Fruit fly (Drosophila melanogaster) S2 (cell line): ENCODE measurements around the gene CG5274.

ENCODE experiments used
- CG8478 ChIP-seq: fragments of >200 bp; optimal IDR thresholded peaks from 2 replicates; lab custom pipeline; 2018
- CTCF ChIP-seq, 2 experiments: fragments of >200 bp; optimal IDR thresholded peaks; 2 replicates each; lab custom pipeline; 2018

CG5274 gene

DNA sequence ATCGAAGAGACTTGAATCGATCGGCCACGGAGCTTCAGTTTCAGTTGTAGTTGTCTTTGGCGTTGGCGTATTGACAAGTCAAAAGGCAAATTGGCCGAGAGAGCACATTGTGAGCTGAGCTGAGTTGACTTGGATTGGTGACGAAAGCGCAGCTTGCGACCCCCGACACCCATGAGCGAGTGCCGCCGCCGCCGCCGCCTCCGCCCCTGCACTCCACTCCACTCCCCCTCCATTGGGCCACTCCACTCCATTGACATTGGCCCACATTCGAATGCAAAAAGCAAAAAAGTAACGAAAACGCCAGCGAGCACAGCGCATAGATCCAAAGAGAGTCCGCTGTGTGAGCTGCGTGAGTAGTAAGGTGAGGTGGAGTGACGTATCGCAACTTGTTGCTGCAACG lies 29.7 kb downstream of the CG5274 start:
- TF ChIP-seq CTCF (optimal IDR thresholded peaks at IDR 0.05; lab: Kevin White, UChicago) (no peak), CG8478 (no peak)

DNA sequence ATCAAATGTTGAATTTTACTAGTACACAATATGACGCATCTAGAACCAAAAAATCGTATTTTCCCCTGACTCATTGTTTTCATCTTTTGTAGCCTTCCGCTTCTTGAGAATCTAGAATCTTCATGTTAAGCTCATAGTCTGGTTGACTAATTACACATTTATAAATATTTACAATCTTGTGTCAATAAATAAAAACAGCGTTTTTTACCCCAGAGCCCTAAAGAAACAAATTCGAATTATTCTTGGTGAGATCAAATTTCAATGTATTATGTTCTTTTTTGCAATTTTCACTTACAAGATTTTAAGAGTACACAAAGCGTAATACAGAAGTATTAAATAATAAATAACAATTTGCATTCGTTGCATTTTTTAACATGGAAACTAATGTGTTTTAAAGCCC lies 31.4 kb downstream of the CG5274 start:
- TF ChIP-seq CTCF (optimal IDR thresholded peaks at IDR 0.05; lab: Kevin White, UChicago) = no peak
- TF ChIP-seq CG8478 = no peak

- no peak for TF ChIP-seq CTCF (optimal IDR thresholded peaks at IDR 0.05; lab: Kevin White, UChicago)
- TF ChIP-seq CG8478 = no peak
Observed at dm6 chr3L:20395257-20395909, 32.1 kb downstream of the CG5274 start.

dm6 chr3L:20393357-20393756 lies 34.1 kb downstream of the CG5274 start, which contains the start of gene CG33969:
Gene CG33969 (minus strand): TSS chr3L:20393553.
- no peak for TF ChIP-seq CG8478
- TF ChIP-seq CTCF (optimal IDR thresholded peaks at IDR 0.05; lab: Kevin White, UChicago) = no peak

DNA sequence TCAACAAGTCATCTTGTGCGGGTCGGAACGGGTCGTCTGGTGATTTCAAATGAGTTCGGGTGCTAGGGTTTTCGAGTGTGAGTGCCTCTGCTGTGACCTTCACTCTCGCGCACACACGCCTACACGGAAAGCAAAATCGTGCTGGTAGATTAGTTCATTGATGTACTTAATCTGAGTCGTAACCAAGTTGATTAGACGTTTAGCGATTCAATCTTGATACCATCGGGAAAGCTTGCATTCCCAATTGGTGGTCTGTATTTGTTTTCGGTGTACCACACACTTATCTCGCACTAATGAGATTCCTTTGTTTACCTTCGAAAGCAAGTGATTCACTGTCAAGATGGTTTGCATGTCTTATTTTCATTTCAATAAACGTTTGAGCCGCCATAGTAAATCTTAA lies 38.5 kb downstream of the CG5274 start:
- TF ChIP-seq CG8478 (no peak), CTCF (optimal IDR thresholded peaks at IDR 0.05; lab: Kevin White, UChicago) (no peak)

DNA sequence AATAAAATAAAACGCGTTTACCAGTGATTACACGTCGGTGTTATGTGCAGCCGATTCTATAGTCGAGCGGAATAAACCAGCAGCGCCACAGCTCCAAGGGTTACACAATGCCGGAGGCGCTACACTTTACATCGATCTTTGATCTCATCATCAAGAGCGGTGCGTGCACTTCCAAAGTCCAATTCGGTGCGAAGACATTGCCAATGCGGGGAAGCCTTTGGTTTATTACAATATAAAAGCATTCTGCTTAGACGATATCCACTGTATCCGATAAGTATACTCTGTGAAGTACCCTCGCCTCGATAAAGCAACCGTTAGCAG lies 39.7 kb downstream of the CG5274 start:
- TF ChIP-seq CG8478 = no peak
- no peak for TF ChIP-seq CTCF (optimal IDR thresholded peaks at IDR 0.05; lab: Kevin White, UChicago)

DNA sequence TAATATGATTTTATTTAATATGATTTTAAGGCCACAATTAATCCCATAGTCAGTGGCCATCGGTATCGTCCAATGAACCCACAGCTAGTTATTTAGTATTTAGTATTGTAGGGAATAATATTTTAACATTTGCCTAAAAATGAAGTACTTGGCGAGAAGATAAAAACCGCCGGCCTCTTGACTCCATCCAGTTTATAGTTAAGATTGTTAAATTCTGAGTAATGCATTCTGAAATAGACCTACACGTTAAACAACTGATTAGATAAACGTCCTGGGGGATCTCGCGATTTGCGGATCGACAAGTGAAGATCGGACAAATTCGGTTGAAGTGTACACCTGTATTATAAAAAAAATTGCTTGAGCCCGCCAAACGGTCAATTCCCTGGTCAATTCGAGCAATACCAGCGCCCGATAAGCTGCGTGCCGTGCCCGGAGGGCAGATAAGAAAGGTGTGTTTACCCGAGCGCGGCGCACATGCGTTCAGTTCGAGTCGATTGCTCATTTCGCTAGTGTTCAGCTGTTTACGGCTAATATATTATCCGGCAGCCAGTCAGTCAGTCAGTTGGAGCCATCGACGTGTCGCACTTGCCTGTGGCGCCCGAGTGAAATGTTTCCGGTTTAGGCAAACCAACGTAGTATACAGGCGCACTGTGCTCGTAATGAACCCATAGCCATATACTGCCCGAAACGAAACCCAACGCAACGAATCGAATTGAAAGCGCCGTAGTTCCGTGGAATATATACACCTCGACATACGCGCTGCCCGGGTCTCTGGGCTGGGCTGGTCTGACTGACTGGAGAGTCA lies 40.2 kb downstream of the CG5274 start:
- TF ChIP-seq CG8478 (no peak), CTCF (optimal IDR thresholded peaks at IDR 0.05; lab: Kevin White, UChicago) (no peak)

DNA sequence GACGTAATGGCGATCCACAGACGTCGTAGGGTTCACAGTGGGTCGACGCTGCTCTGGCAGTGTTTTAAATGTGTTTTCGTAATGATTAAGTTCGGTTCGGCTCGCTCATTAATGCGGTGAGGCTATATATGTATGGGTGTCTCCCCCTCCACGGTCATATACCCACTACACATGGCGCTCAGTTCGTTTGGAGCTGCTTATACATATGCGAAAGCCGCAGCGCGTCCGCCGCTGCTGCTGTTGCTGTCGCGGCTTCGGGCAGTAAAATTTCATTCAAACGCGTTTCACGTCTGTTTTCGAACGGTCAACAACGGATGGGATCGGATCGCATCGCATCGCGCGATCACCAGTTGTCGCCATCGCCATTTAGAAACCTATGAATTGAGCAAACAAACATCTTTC lies 41.5 kb downstream of the CG5274 start:
- no peak for TF ChIP-seq CG8478
- no peak for TF ChIP-seq CTCF (optimal IDR thresholded peaks at IDR 0.05; lab: Kevin White, UChicago)

DNA sequence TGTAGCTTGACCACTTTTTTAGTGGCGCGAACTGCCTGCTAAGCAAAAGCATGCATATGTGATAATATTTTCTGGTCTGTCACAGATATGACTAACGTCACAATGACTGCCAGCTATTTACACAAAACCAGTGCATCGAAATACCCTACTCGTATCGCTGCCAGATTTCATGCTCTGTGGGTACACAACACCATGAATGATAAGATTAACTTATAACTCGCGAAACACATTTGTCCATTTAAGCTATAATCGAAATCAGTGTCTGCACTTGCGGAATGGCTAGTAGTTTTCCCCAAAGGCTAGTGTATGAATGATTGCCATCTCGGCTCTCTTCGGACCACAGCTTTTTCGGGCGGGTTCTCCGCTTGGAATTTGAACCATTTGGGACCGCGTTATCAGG lies 42.1 kb downstream of the CG5274 start:
- TF ChIP-seq CG8478 = no peak
- TF ChIP-seq CTCF (optimal IDR thresholded peaks at IDR 0.05; lab: Kevin White, UChicago) = no peak

- no peak for TF ChIP-seq CG8478
- no peak for TF ChIP-seq CTCF (optimal IDR thresholded peaks at IDR 0.05; lab: Kevin White, UChicago)
Observed at dm6 chr3L:20385006-20385405, 42.5 kb downstream of the CG5274 start.

DNA sequence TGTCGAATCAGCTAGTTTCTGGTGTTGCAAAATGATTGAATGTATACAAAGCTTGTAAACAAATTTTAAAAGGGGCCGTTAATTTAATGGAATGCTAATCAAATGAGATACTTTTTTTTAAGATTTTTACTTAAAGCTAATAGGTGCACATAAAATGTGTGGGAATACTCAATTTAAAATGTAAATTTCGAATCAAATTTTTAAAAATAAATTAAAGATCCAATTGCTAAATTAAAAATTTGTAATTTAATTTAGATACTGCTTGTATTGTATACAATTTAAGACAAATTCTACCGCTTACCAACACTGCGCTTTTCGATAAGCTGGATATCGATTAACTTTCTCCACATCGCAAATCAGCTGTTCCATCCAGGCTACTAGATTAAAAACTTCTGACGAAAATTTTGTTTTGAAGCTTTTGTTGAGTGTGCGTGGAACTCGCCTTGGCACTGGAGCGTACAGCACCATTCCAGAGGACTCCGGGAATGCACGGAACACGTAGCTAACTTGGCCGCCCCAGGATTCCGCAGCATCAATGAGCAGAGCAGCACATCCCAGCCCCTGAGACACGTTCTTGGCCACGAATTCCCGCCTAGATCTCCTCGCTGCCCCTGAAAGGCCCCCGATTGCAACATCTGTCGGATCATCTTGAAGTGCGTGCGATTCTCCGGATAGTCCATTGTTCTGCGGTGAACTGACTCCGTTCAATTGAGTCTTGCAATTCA lies 43.2 kb downstream of the CG5274 start, which contains the start of the genes CG5498 and fbl:
Gene CG5498, minus strand, starts transcription at position 24 of the 725 bp plus-strand sequence.
Gene fbl, plus strand, starts transcription at position 344 of the 725 bp plus-strand sequence.
- TF ChIP-seq CTCF (optimal IDR thresholded peaks at IDR 0.05; lab: Kevin White, UChicago) = no peak
- no peak for TF ChIP-seq CG8478

- TF ChIP-seq CG8478 (no peak), CTCF (optimal IDR thresholded peaks at IDR 0.05; lab: Kevin White, UChicago) (no peak)
Observed at dm6 chr3L:20379496-20379895, 48.0 kb downstream of the CG5274 start.

dm6 chr3L:20376564-20376920 lies 50.9 kb downstream of the CG5274 start:
- TF ChIP-seq CTCF (optimal IDR thresholded peaks at IDR 0.05; lab: Kevin White, UChicago) (no peak), CG8478 (no peak)
